Fruit fly (Drosophila melanogaster) whole organism, embryonic: ENCODE results near the gene CG34451.

Source experiments
- Abd-B ChIP-seq: fragments of 200-800 bp; sonication (Bioruptor generic); optimal IDR thresholded peaks from 2 replicates; lab custom pipeline; 2018; ENCODE audit warnings: missing biosample characterization, mild to moderate bottlenecking, missing genetic modification characterization, moderate library complexity
- Ada2b ChIP-seq: fragments of 200-800 bp; sonication (Bioruptor generic); IDR thresholded peaks from 2 replicates; pipeline ENCODE4 v1.3.6; 2022; ENCODE audit warnings: missing biosample characterization, missing genetic modification characterization
- CG11085 ChIP-seq: fragments of 200-800 bp; sonication (Bioruptor generic); IDR thresholded peaks from 2 replicates; pipeline ENCODE4 v1.3.6; 2022; ENCODE audit warnings: missing biosample characterization, missing genetic modification characterization
- CG11696 ChIP-seq: fragments of 200-800 bp; sonication (Bioruptor generic); IDR thresholded peaks from 2 replicates; pipeline ENCODE4 v1.3.6; 2022; ENCODE audit warnings: missing biosample characterization, missing genetic modification characterization
- CG12219 ChIP-seq: fragments of 200-800 bp; sonication (Bioruptor generic); optimal IDR thresholded peaks from 3 replicates; lab custom pipeline; 2018; ENCODE audit warnings: missing biosample characterization, mild to moderate bottlenecking, missing genetic modification characterization
- CG12299 ChIP-seq: fragments of 200-800 bp; sonication (Bioruptor generic); optimal IDR thresholded peaks from 2 replicates; lab custom pipeline; 2018; ENCODE audit warnings: missing biosample characterization, mild to moderate bottlenecking, missing genetic modification characterization
- CG13287 ChIP-seq: fragments of 200-800 bp; sonication (Bioruptor generic); IDR thresholded peaks from 2 replicates; pipeline ENCODE4 v1.3.6; 2022; ENCODE audit warnings: missing biosample characterization, missing genetic modification characterization; ENCODE audit not compliant: partially characterized antibody
- CG13624 ChIP-seq: fragments of 200-800 bp; sonication (Bioruptor generic); optimal IDR thresholded peaks from 2 replicates; lab custom pipeline; 2016; ENCODE audit warnings: missing biosample characterization, missing genetic modification characterization
- CG15269 ChIP-seq: fragments of 200-800 bp; sonication (Bioruptor generic); optimal IDR thresholded peaks from 2 replicates; lab custom pipeline; 2018; ENCODE audit warnings: missing biosample characterization, mild to moderate bottlenecking, missing genetic modification characterization, moderate library complexity
- CG1529 ChIP-seq: fragments of 200-800 bp; sonication (Bioruptor generic); optimal IDR thresholded peaks from 3 replicates; lab custom pipeline; 2018; ENCODE audit warnings: missing biosample characterization, missing genetic modification characterization
- CG15696 ChIP-seq: fragments of 200-800 bp; sonication (Bioruptor generic); optimal IDR thresholded peaks from 2 replicates; lab custom pipeline; 2019; ENCODE audit warnings: missing biosample characterization, mild to moderate bottlenecking, missing genetic modification characterization, moderate library complexity
- CG30020 ChIP-seq: fragments of 200-800 bp; optimal IDR thresholded peaks from 2 replicates; lab custom pipeline; 2019; ENCODE audit warnings: missing biosample characterization, mild to moderate bottlenecking, missing genetic modification characterization, moderate library complexity
- CG3838 ChIP-seq: fragments of 200-800 bp; sonication (Bioruptor generic); optimal IDR thresholded peaks from 3 replicates; lab custom pipeline; 2016; ENCODE audit warnings: missing biosample characterization, missing genetic modification characterization
- CG43689 ChIP-seq: fragments of 200-800 bp; sonication (Bioruptor generic); IDR thresholded peaks from 2 replicates; pipeline ENCODE4 v1.3.6; 2022; ENCODE audit warnings: missing biosample characterization, missing genetic modification characterization
- CG4617 ChIP-seq: fragments of 200-800 bp; sonication (Bioruptor generic); optimal IDR thresholded peaks from 3 replicates; lab custom pipeline; 2016; ENCODE audit warnings: missing biosample characterization, missing genetic modification characterization, borderline replicate concordance
- CG6765 ChIP-seq: fragments of 200-800 bp; sonication (Bioruptor generic); optimal IDR thresholded peaks from 3 replicates; lab custom pipeline; 2017; ENCODE audit warnings: missing biosample characterization, mild to moderate bottlenecking, missing genetic modification characterization
- CTCF ChIP-seq: fragments of 200-800 bp; sonication (Bioruptor generic); optimal IDR thresholded peaks from 2 replicates; lab custom pipeline; 2017; ENCODE audit warnings: missing biosample characterization, mild to moderate bottlenecking, missing genetic modification characterization, moderate library complexity
- D19A ChIP-seq: fragments of 200-800 bp; optimal IDR thresholded peaks from 3 replicates; lab custom pipeline; 2019; ENCODE audit warnings: missing biosample characterization, mild to moderate bottlenecking, missing genetic modification characterization, moderate library complexity
- Ets97D ChIP-seq: fragments of 200-800 bp; sonication (Bioruptor generic); optimal IDR thresholded peaks from 3 replicates; lab custom pipeline; 2016; ENCODE audit warnings: missing biosample characterization, missing genetic modification characterization
- GATAe ChIP-seq: fragments of 200-800 bp; sonication (Bioruptor generic); conservative IDR thresholded peaks from 2 replicates; pipeline ENCODE4 v1.3.6; 2022; ENCODE audit warnings: missing biosample characterization, missing genetic modification characterization
- HLH4C ChIP-seq: fragments of 200-800 bp; sonication (Bioruptor generic); IDR thresholded peaks from 3 replicates; pipeline ENCODE4 v1.3.6; 2022; ENCODE audit warnings: missing biosample characterization, missing genetic modification characterization; ENCODE audit not compliant: partially characterized antibody
- HLH54F ChIP-seq: fragments of 200-800 bp; sonication (Bioruptor generic); optimal IDR thresholded peaks from 3 replicates; lab custom pipeline; 2016; ENCODE audit warnings: missing biosample characterization, missing genetic modification characterization
- Hand ChIP-seq: fragments of 200-800 bp; sonication (Bioruptor generic); optimal IDR thresholded peaks from 2 replicates; lab custom pipeline; 2017; ENCODE audit warnings: mild to moderate bottlenecking, missing biosample characterization, missing genetic modification reagents, missing genetic modification characterization
- Hsf ChIP-seq: fragments of 200-800 bp; sonication (Bioruptor generic); optimal IDR thresholded peaks from 3 replicates; lab custom pipeline; 2016; ENCODE audit warnings: missing biosample characterization, missing genetic modification characterization
- Mes4 ChIP-seq: fragments of 200-800 bp; sonication (Bioruptor generic); optimal IDR thresholded peaks from 2 replicates; lab custom pipeline; 2016; ENCODE audit warnings: missing biosample characterization, missing genetic modification characterization
- Mrtf ChIP-seq: fragments of 200-800 bp; sonication (Bioruptor generic); IDR thresholded peaks from 3 replicates; pipeline ENCODE4 v1.3.6; 2022; ENCODE audit warnings: missing biosample characterization, missing genetic modification characterization
- Ptx1 ChIP-seq: fragments of 200-800 bp; sonication (Bioruptor generic); IDR thresholded peaks from 2 replicates; pipeline ENCODE4 v1.3.6; 2022; ENCODE audit warnings: missing biosample characterization, missing genetic modification characterization
- Stat92E ChIP-seq, 3 experiments: fragments of >200 bp in 2 of 3; fragments of 200-800 bp in 1 of 3; sonication (Bioruptor generic) in 1 of 3; optimal IDR thresholded peaks; 2 replicates each; lab custom pipeline; 2017 to 2019; ENCODE audit warnings: missing biosample characterization in 3 of 3, missing genetic modification characterization in 3 of 3, mild to moderate bottlenecking in 1 of 3, moderate library complexity in 1 of 3
- aop ChIP-seq: fragments of 200-800 bp; sonication (Bioruptor generic); IDR thresholded peaks from 2 replicates; pipeline ENCODE4 v1.3.6; 2022; ENCODE audit warnings: missing biosample characterization, missing genetic modification characterization
- ap ChIP-seq: fragments of 200-800 bp; sonication (Bioruptor generic); IDR thresholded peaks from 2 replicates; pipeline ENCODE4 v1.3.6; 2022; ENCODE audit warnings: missing biosample characterization, missing genetic modification characterization
- bigmax ChIP-seq: fragments of 200-800 bp; sonication (Bioruptor generic); optimal IDR thresholded peaks from 2 replicates; lab custom pipeline; 2018; ENCODE audit warnings: missing biosample characterization, mild to moderate bottlenecking, missing genetic modification characterization
- cad ChIP-seq: fragments of >200 bp; optimal IDR thresholded peaks from 2 replicates; lab custom pipeline; 2017; ENCODE audit warnings: missing biosample characterization, missing genetic modification characterization
- cwo ChIP-seq: fragments of 200-800 bp; sonication (Bioruptor generic); optimal IDR thresholded peaks from 3 replicates; lab custom pipeline; 2017; ENCODE audit warnings: missing biosample characterization, missing genetic modification characterization, mild to moderate bottlenecking, moderate library complexity, missing genetic modification reagents
- dmrt11E ChIP-seq: fragments of 200-800 bp; sonication (Bioruptor generic); optimal IDR thresholded peaks from 3 replicates; lab custom pipeline; 2018; ENCODE audit warnings: missing biosample characterization, mild to moderate bottlenecking, missing genetic modification characterization, moderate library complexity
- lilli ChIP-seq: fragments of 200-800 bp; sonication (Bioruptor generic); optimal IDR thresholded peaks from 3 replicates; lab custom pipeline; 2016; ENCODE audit warnings: missing biosample characterization, missing genetic modification characterization
- lmd ChIP-seq: fragments of 200-800 bp; sonication (Bioruptor generic); IDR thresholded peaks from 2 replicates; pipeline ENCODE4 v1.3.6; 2022; ENCODE audit warnings: missing biosample characterization, missing genetic modification characterization
- lola ChIP-seq, 3 experiments: fragments of >200 bp in 2 of 3; fragments of 200-800 bp in 1 of 3; sonication (Bioruptor generic) in 1 of 3; optimal IDR thresholded peaks; 2 replicates each; lab custom pipeline; 2017 to 2019; ENCODE audit warnings: missing biosample characterization in 3 of 3, missing genetic modification characterization in 3 of 3, mild to moderate bottlenecking in 1 of 3, moderate library complexity in 1 of 3
- mld ChIP-seq: fragments of 200-800 bp; sonication (Bioruptor generic); IDR thresholded peaks from 3 replicates; pipeline ENCODE4 v1.3.6; 2022; ENCODE audit warnings: missing biosample characterization, missing genetic modification characterization; ENCODE audit not compliant: partially characterized antibody
- ranshi ChIP-seq: fragments of 200-800 bp; sonication (Bioruptor generic); IDR thresholded peaks from 2 replicates; pipeline ENCODE4 v1.3.6; 2022; ENCODE audit warnings: missing biosample characterization, missing genetic modification characterization
- salm ChIP-seq: fragments of 200-800 bp; sonication (Bioruptor generic); optimal IDR thresholded peaks from 2 replicates; lab custom pipeline; 2018; ENCODE audit warnings: missing biosample characterization, mild to moderate bottlenecking, missing genetic modification characterization
- tll ChIP-seq, 2 experiments: fragments of 200-800 bp in 1 of 2; fragments of >200 bp in 1 of 2; sonication (Bioruptor generic) in 1 of 2; optimal IDR thresholded peaks; 2 replicates each; lab custom pipeline; 2017 to 2019; ENCODE audit warnings: missing biosample characterization in 2 of 2, missing genetic modification characterization in 2 of 2, mild to moderate bottlenecking in 1 of 2, moderate library complexity in 1 of 2
- tx ChIP-seq: fragments of 200-800 bp; sonication (Bioruptor generic); optimal IDR thresholded peaks from 2 replicates; lab custom pipeline; 2016; ENCODE audit warnings: missing biosample characterization, missing genetic modification characterization
- unpg ChIP-seq: fragments of 200-800 bp; sonication (Bioruptor generic); optimal IDR thresholded peaks from 3 replicates; lab custom pipeline; 2018; ENCODE audit warnings: missing biosample characterization, mild to moderate bottlenecking, missing genetic modification characterization, moderate library complexity
- wek ChIP-seq: fragments of 200-800 bp; sonication (Bioruptor generic); optimal IDR thresholded peaks from 3 replicates; lab custom pipeline; 2018; ENCODE audit warnings: missing biosample characterization, mild to moderate bottlenecking, missing genetic modification characterization, moderate library complexity
- wor ChIP-seq: fragments of 200-800 bp; sonication (Bioruptor generic); IDR thresholded peaks from 2 replicates; pipeline ENCODE4 v1.3.6; 2022; ENCODE audit warnings: missing biosample characterization, missing genetic modification characterization

The CG34451 gene

dm6 chr3L:15675111-15675510 lies 16.8 kb downstream of the CG34451 start (continued):
- TF ChIP-seq tll (GFP tag; optimal IDR thresholded peaks at IDR 0.05; lab: Kevin White, UChicago) (no peak), CG15269 (peak; percentile 5), aop (GFP tag; lab: Robert Waterston, UW) (no peak), lmd (GFP tag; lab: Robert Waterston, UW) (peak; percentile 50; the same call in 1 of the 2 replicates), Abd-B (GFP tag; lab: Kevin White, UChicago) (peak; percentile 54), Mes4 (GFP tag; lab: Kevin White, UChicago) (peak; percentile 53), CG43689 (GFP tag; lab: Robert Waterston, UW) (no peak), tx (GFP tag; lab: Kevin White, UChicago) (peak; percentile 9), CG15696 (tag; lab: Kevin White, UChicago) (peak; percentile 91), HLH4C (GFP tag; lab: Robert Waterston, UW) (no peak), Ptx1 (no peak), lola (GFP tag; optimal IDR thresholded peaks at IDR 0.05; lab: Kevin White, UChicago) (peak in 1 of 3 experiments; percentile 89), ranshi (peak; percentile 12; the same call in 1 of the 2 replicates), Hsf (GFP tag; lab: Kevin White, UChicago) (peak; percentile 57), GATAe (GFP tag; lab: Robert Waterston, UW) (no peak), D19A (peak; percentile 79), CG13287 (GFP tag; lab: Robert Waterston, UW) (no peak), Ets97D (no peak), CG11696 (GFP tag; lab: Robert Waterston, UW) (peak; percentile 38), CG30020 (tag; lab: Kevin White, UChicago) (peak; percentile 17), CG12219 (GFP tag; lab: Kevin White, UChicago) (peak; percentile 55), CG3838 (no peak), Ada2b (GFP tag; lab: Robert Waterston, UW) (no peak), HLH54F (no peak), CG1529 (GFP tag; lab: Kevin White, UChicago) (peak; percentile 66), bigmax (no peak), wor (GFP tag; lab: Robert Waterston, UW) (no peak), CG6765 (GFP tag; lab: Kevin White, UChicago) (no peak), cwo (GFP tag; lab: Kevin White, UChicago) (no peak), CG4617 (GFP tag; lab: Kevin White, UChicago) (peak; percentile 28), wek (no peak), salm (peak; percentile 31), CG11085 (GFP tag; lab: Robert Waterston, UW) (no peak), lilli (peak; percentile 26), CG12299 (tag; lab: Kevin White, UChicago) (no peak), cad (GFP tag; lab: Kevin White, UChicago) (no peak), Mrtf (GFP tag; lab: Robert Waterston, UW) (no peak), ap (GFP tag; lab: Robert Waterston, UW) (no peak), dmrt11E (tag; lab: Kevin White, UChicago) (peak; percentile 95), unpg (GFP tag; lab: Kevin White, UChicago) (peak; percentile 80), Hand (GFP tag; lab: Kevin White, UChicago) (no peak), CTCF (GFP tag; lab: Kevin White, UChicago) (no peak), Stat92E (GFP tag; optimal IDR thresholded peaks at IDR 0.05; lab: Kevin White, UChicago) (peak in 1 of 3 experiments; percentile 51), mld (GFP tag; lab: Robert Waterston, UW) (no peak), CG13624 (GFP tag; lab: Kevin White, UChicago) (peak; percentile 32)
- TF ChIP-seq, all 482 proteins: peak for 237
